Worm (Caenorhabditis elegans) whole organism, L4/young adult: ENCODE results near the gene sri-54.

ENCODE experiments used
- W03F9.2 ChIP-seq: fragments of 150-350 bp; optimal IDR thresholded peaks from 2 replicates; lab custom pipeline; 2014; ENCODE audit warnings: missing biosample characterization, missing genetic modification characterization
- dao-5 ChIP-seq: sonication (generic microtip); optimal IDR thresholded peaks from 2 replicates; lab custom pipeline; 2016; ENCODE audit warnings: missing genotype, missing genetic modification characterization, moderate library complexity, missing compliant biosample characterization
- him-1 ChIP-seq: sonication (generic microtip); optimal IDR thresholded peaks from 2 replicates; lab custom pipeline; 2016; ENCODE audit warnings: missing genotype, missing genetic modification reagents, missing genetic modification characterization, missing compliant biosample characterization

sri-54 gene

DNA sequence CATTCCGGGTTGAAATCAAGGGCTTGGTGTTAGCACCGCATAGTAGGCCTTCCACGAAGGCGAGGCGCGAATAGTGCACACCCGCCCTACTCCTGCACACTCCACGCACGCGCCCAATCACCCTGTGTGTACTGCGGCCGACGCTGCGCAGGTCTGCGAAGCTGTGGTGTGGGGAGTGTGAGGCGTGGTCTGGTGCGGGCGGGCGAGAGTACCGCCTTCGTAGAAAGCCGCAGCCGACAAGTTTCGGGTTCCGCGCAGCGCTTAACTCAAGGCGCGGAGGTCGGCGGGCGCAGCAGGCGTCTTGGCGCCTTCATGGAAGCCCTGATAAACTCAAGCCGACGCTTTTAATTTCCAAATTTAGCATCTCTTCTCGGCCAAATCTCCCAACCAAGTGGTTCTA, 29.6 kb downstream of the sri-54 start:
- TF ChIP-seq him-1 (tag; lab: Kevin White, UChicago), result no peak

DNA sequence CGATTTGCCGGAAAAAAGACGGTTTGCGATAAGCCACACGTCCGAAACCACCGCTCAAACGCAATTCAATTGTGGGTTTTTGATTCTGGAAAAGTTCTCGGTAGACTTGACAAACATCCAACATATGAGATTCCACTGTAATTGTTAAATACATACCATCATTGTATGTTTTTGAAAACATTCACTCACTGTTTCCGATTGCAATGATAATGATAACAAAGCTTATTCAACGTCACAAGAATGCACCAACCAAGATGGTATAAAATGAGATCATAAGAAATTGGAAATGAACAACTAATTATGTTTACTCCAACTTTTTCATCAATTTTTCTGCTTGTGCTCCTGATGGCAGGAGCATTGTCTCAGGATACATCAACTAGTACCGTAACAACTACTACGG, 31.9 kb downstream of the sri-54 start, which contains the start of gene clec-122:
clec-122 (plus strand) TSS at position 301 of the 400 bp plus-strand sequence.
- no peak for TF ChIP-seq him-1 (tag; lab: Kevin White, UChicago)
- no peak for TF ChIP-seq dao-5 (tag; lab: Kevin White, UChicago)
- no peak for TF ChIP-seq W03F9.2

DNA sequence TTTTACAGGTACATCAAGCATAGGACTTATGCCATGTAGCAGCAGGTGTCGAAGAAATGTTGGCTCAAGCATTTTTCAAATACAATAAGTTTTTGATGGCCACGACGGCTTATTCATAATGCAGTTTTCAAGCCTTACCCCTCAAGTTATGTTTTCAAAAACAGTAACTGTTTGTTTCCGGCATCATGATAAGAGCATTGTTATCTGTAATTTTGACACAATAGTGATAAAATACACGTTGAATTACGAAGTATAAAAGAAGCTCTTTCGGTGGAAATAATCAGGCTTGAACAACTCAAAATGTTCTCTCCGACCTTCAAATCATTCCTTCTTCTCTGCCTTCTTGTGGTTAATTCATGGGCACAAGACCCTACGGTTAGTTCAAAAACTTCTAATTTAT, 35.7 kb downstream of the sri-54 start, which contains the start of gene clec-121:
clec-121 (plus strand) TSS at position 301 of the 400 bp plus-strand sequence.
- TF ChIP-seq dao-5 (tag; lab: Kevin White, UChicago) (no peak), W03F9.2 (no peak), him-1 (tag; lab: Kevin White, UChicago) (no peak)

DNA sequence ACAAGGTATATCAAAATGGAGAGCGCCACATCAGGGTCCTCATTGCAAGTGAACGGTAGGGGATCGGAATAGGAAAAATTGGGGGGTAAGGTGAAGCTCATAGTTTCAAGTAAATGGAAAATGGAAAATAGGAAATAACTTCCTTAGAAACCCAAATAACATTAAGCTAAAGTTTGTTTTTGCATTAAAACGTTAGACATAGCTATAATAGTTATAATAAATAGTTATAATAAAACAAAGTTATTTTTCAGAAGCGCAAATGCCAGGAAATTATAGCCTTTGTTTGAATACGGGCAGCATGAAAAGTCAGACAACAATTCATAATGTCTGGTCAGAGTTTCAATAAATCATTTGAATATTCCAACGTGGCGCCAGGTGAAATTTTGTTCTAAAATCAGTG, 37.2 kb downstream of the sri-54 start, which contains the start of gene srg-24:
srg-24 (minus strand) TSS at position 101 of the 400 bp plus-strand sequence.
- TF ChIP-seq him-1 (tag; lab: Kevin White, UChicago), result no peak
- TF ChIP-seq dao-5 (tag; lab: Kevin White, UChicago), result no peak
- TF ChIP-seq W03F9.2, result no peak

DNA sequence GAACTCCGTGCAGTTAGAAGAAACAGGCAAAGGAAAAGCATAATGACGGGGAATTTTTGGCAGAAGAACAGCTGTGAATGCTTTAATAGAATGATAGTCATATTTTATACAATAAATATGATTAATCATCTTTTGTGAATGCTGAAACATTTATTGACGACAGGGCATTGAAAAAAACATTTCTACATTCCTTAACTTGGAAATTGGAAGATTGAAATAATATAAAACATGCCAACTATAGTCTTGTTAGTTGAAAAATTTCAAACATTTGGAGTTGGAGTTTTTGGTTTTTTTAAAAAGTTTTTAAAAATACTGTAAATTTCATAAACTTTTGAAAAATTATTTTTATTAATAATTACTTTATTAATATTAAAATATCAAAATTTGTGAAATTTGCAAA, 40.8 kb downstream of the sri-54 start, which contains the start of gene Y25C1A.14:
Y25C1A.14 (minus strand) TSS at position 101 of the 400 bp plus-strand sequence.
- TF ChIP-seq him-1 (tag; lab: Kevin White, UChicago) (no peak), W03F9.2 (no peak), dao-5 (tag; lab: Kevin White, UChicago) (no peak)

DNA sequence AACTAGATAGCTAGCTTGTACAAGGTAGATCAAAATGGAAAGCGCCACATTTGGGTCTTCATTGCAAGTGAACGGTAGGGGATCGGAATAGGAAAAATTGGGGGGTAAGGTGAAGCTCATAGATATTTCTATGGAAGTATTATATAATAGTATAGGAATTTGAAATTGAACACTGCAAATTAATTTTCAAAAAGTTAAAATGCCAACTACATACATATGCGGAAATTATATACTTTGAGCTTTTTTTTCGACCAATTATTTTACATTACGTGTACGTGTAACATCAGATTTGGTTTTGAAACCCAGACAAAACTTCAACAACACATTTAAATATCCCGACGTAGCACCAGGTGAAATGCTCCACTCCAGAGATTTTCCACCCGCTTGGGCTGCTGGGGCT, 41.6 kb downstream of the sri-54 start, which contains the start of gene srg-23:
srg-23 (minus strand) TSS at position 101 of the 400 bp plus-strand sequence.
- TF ChIP-seq W03F9.2 (no peak), dao-5 (tag; lab: Kevin White, UChicago) (no peak), him-1 (tag; lab: Kevin White, UChicago) (no peak)

DNA sequence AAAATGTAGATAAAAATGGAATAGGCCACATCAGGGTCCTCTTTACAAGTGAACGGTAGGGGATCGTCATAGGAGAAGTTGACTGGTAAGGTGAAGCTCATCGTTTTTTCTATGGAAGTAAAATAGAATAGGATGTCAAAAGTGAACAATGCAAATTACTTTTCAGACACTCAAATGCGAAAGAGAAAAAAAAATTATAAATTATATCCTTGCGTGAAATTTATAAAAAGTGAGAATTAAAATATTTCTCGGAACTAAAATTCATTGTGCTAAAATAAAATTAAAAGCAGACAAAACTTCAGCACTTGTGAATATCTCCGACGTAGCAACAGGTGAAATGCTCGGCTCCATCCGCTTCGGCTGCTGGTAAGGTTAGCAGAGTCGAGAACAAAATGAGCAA, 44.4 kb downstream of the sri-54 start, which contains the start of gene srg-22:
srg-22 (minus strand) TSS at position 101 of the 400 bp plus-strand sequence.
- TF ChIP-seq him-1 (tag; lab: Kevin White, UChicago) (no peak), W03F9.2 (no peak), dao-5 (tag; lab: Kevin White, UChicago) (no peak)

DNA sequence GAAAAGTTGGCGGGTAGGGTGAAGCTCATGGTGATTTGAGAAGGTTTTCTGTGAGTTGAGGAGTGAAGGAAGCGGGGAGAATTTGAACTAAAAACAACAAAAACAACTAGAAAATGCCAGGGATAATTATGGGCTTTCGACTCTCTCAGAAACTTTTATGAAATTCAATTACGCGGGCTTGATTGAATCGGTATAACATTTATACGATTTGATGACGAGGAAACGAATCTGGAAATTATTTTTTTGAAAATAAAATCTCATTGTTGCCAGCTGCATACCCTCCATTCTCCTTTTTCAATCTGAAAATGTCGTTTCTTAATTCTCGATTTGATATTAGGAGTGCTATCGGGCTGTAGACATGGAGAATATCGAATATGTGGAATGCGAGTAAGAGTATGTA, 46.4 kb downstream of the sri-54 start, which contains the start of gene srg-21:
srg-21 (minus strand) TSS at position 101 of the 400 bp plus-strand sequence.
- TF ChIP-seq dao-5 (tag; lab: Kevin White, UChicago) (no peak), him-1 (tag; lab: Kevin White, UChicago) (no peak), W03F9.2 (no peak)

DNA sequence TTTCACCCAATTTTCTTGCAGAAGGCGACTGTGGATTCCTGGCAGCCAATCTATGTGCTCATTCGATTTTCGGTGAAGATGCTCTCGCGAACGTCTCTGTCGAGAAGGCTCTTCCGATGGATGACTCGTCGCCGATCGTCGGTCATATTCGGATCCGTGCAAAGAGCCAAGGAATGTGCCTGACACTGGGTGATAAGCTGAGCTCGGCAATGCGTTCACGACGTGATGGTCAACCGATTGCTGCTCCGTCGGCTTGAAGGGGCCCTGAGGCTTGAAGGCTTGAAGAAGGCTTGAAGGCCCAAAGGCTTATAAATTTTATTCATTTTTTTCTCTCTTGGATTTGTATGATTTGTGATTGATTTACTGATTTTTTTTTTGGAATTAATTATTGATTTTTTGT, 50.6 kb downstream of the sri-54 start:
- TF ChIP-seq him-1 (tag; lab: Kevin White, UChicago), result no peak
- TF ChIP-seq W03F9.2, result no peak
- no peak for TF ChIP-seq dao-5 (tag; lab: Kevin White, UChicago)
